Fruit fly (Drosophila melanogaster) ovary, adult (tissue): ENCODE data around the gene CG13239.

Experiments
- CG17801 ChIP-seq: fragments of 200-800 bp; optimal IDR thresholded peaks from 2 replicates; lab custom pipeline; 2019; ENCODE audit warnings: missing biosample characterization, mild to moderate bottlenecking, missing genetic modification characterization, moderate library complexity; ENCODE audit not compliant: partially characterized antibody

The CG13239 gene

dm6 chr3L:22851172-22852128, 9.1 kb upstream of the CG13239 start:
- TF ChIP-seq CG17801 (GFP tag; lab: Kevin White, UChicago): peak; percentile 61

- TF ChIP-seq CG17801 (GFP tag; lab: Kevin White, UChicago): no peak
These were observed 7.2 kb upstream of the CG13239 start, which contains the start of gene CG32462 for dm6 chr3L:22853412-22853811. CG32462 (minus strand) TSS chr3L:22853512.

- no peak for TF ChIP-seq CG17801 (GFP tag; lab: Kevin White, UChicago)
These were observed 4.5 kb upstream of the CG13239 start, which contains the start of gene CG32459 for dm6 chr3L:22856009-22856477. CG32459 (minus strand) TSS chr3L:22856059.

dm6 chr3L:22863367-22864078, 2.9 kb downstream of the CG13239 start, which contains the start of gene CG33169:
CG33169 (plus strand) TSS chr3L:22863864.
- TF ChIP-seq CG17801 (GFP tag; lab: Kevin White, UChicago): peak; percentile 49

- TF ChIP-seq CG17801 (GFP tag; lab: Kevin White, UChicago): peak; percentile 14
These were observed 3.9 kb downstream of the CG13239 start, which contains the start of gene CG33170 for dm6 chr3L:22864254-22865060. CG33170 (plus strand) TSS chr3L:22864600.

dm6 chr3L:22865061-22865418, 4.5 kb downstream of the CG13239 start:
- TF ChIP-seq CG17801 (GFP tag; lab: Kevin White, UChicago): no peak

dm6 chr3L:22868070-22868469, 7.5 kb downstream of the CG13239 start, which contains the start of gene EMC4:
EMC4 (minus strand) TSS chr3L:22868243.
- peak; percentile 53 for TF ChIP-seq CG17801 (GFP tag; lab: Kevin White, UChicago)

- TF ChIP-seq CG17801 (GFP tag; lab: Kevin White, UChicago): no peak
These were observed 9.8 kb downstream of the CG13239 start for dm6 chr3L:22870378-22870777.

dm6 chr3L:22871030-22871844, 10.7 kb downstream of the CG13239 start:
- no peak for TF ChIP-seq CG17801 (GFP tag; lab: Kevin White, UChicago)

- no peak for TF ChIP-seq CG17801 (GFP tag; lab: Kevin White, UChicago)
These were observed 11.3 kb downstream of the CG13239 start, which contains the start of the genes CG11109 and Arf1 for dm6 chr3L:22871845-22872361. CG11109 (plus strand) TSS chr3L:22872200. Arf1 (minus strand) TSS chr3L:22872231.

- no peak for TF ChIP-seq CG17801 (GFP tag; lab: Kevin White, UChicago)
These were observed 17.3 kb downstream of the CG13239 start for dm6 chr3L:22877934-22878333.

dm6 chr3L:22878723-22879343, 18.2 kb downstream of the CG13239 start, which contains the start of the genes Chro and Ssl1:
Chro (minus strand) TSS chr3L:22878984.
Ssl1 (plus strand) TSS chr3L:22879089.
- TF ChIP-seq CG17801 (GFP tag; lab: Kevin White, UChicago): peak; percentile 100
